Worm (Caenorhabditis elegans) whole organism, mixed stage, embryonic: ENCODE data around the gene rgs-2.

ENCODE experiments used
- blmp-1 ChIP-seq: fragments of 150-350 bp; optimal IDR thresholded peaks from 2 replicates; lab custom pipeline; 2014; ENCODE audit warnings: missing biosample characterization, missing genetic modification characterization
- ceh-43 ChIP-seq: fragments of 200-800 bp; sonication (Bioruptor generic); optimal IDR thresholded peaks from 2 replicates; lab custom pipeline; 2018; ENCODE audit warnings: mild to moderate bottlenecking, missing genetic modification characterization, moderate library complexity, missing compliant biosample characterization
- elt-3 ChIP-seq: fragments of 150-350 bp; optimal IDR thresholded peaks from 2 replicates; lab custom pipeline; 2014; ENCODE audit warnings: missing biosample characterization, missing genetic modification characterization
- hlh-1 ChIP-seq: fragments of 150-350 bp; optimal IDR thresholded peaks from 2 replicates; lab custom pipeline; 2014; ENCODE audit warnings: missing biosample characterization, missing genetic modification reagents, missing genetic modification characterization
- lin-13 ChIP-seq: fragments of 150-350 bp; optimal IDR thresholded peaks from 2 replicates; lab custom pipeline; 2014; ENCODE audit warnings: missing biosample characterization, missing genetic modification characterization
- mls-2 ChIP-seq: sonication (generic microtip); optimal IDR thresholded peaks from 2 replicates; lab custom pipeline; 2016; ENCODE audit warnings: mild to moderate bottlenecking, missing genetic modification characterization, moderate library complexity, missing compliant biosample characterization
- nhr-237 ChIP-seq: fragments of 150-350 bp; optimal IDR thresholded peaks from 2 replicates; lab custom pipeline; 2014; ENCODE audit warnings: missing biosample characterization, missing genetic modification characterization
- nhr-28 ChIP-seq: fragments of 150-350 bp; optimal IDR thresholded peaks from 2 replicates; lab custom pipeline; 2014; ENCODE audit warnings: missing biosample characterization, missing genetic modification characterization
- nhr-76 ChIP-seq: sonication (generic microtip); optimal IDR thresholded peaks from 2 replicates; lab custom pipeline; 2017; ENCODE audit warnings: missing biosample characterization, missing genetic modification characterization
- sptf-1 ChIP-seq: sonication (generic microtip); optimal IDR thresholded peaks from 2 replicates; lab custom pipeline; 2017; ENCODE audit warnings: mild to moderate bottlenecking, missing genetic modification characterization, moderate library complexity, missing compliant biosample characterization
- tbx-8 ChIP-seq: fragments of 200-800 bp; sonication (Bioruptor generic); optimal IDR thresholded peaks from 2 replicates; lab custom pipeline; 2018; ENCODE audit warnings: mild to moderate bottlenecking, missing genetic modification characterization, moderate library complexity, missing compliant biosample characterization
- unc-120 ChIP-seq: sonication (generic microtip); optimal IDR thresholded peaks from 2 replicates; lab custom pipeline; 2017; ENCODE audit warnings: missing genetic modification characterization, missing compliant biosample characterization; ENCODE audit not compliant: poor library complexity, severe bottlenecking
- unc-62 ChIP-seq: fragments of 150-350 bp; optimal IDR thresholded peaks from 2 replicates; lab custom pipeline; 2014; ENCODE audit warnings: missing biosample characterization, missing genetic modification reagents, missing genetic modification characterization

ce11 chrX:12749530-12750240 is 37.2 kb downstream of the rgs-2 start, which contains the start of gene pgp-14:
- no peak for TF ChIP-seq blmp-1 (tag; lab: Kevin White, UChicago)
- no peak for TF ChIP-seq nhr-237 (tag; lab: Kevin White, UChicago)
- no peak for TF ChIP-seq nhr-76 (tag; lab: Kevin White, UChicago)
- no peak for TF ChIP-seq unc-120 (tag; lab: Kevin White, UChicago)
- TF ChIP-seq elt-3, result no peak
- TF ChIP-seq lin-13 (tag; lab: Kevin White, UChicago), result no peak
- no peak for TF ChIP-seq tbx-8 (GFP tag; lab: Kevin White, UChicago)
- TF ChIP-seq nhr-28 (tag; lab: Kevin White, UChicago), result no peak
- no peak for TF ChIP-seq hlh-1
- no peak for TF ChIP-seq mls-2 (tag; lab: Kevin White, UChicago)
- no peak for TF ChIP-seq sptf-1 (tag; lab: Kevin White, UChicago)
- no peak for TF ChIP-seq ceh-43 (GFP tag; lab: Kevin White, UChicago)
- TF ChIP-seq unc-62 (GFP tag; lab: Kevin White, UChicago), result no peak
